Worm (Caenorhabditis elegans) whole organism, mixed stage, embryonic: ENCODE results near the gene ZK930.6.

Experiments
- M03D4.4 ChIP-seq: sonication (generic microtip); optimal IDR thresholded peaks from 2 replicates; lab custom pipeline; 2017; ENCODE audit warnings: mild to moderate bottlenecking, missing genetic modification characterization, missing compliant biosample characterization
- bed-3 ChIP-seq: fragments of 200-800 bp; sonication (Bioruptor generic); optimal IDR thresholded peaks from 3 replicates; lab custom pipeline; 2018; ENCODE audit warnings: mild to moderate bottlenecking, missing genetic modification characterization, moderate library complexity, missing compliant biosample characterization
- blmp-1 ChIP-seq: fragments of 150-350 bp; optimal IDR thresholded peaks from 2 replicates; lab custom pipeline; 2014; ENCODE audit warnings: missing biosample characterization, missing genetic modification characterization
- ceh-39 ChIP-seq: fragments of 150-350 bp; optimal IDR thresholded peaks from 2 replicates; lab custom pipeline; 2014; ENCODE audit warnings: missing biosample characterization, missing genetic modification characterization
- ceh-83 ChIP-seq: fragments of 200-800 bp; sonication (Bioruptor generic); optimal IDR thresholded peaks from 2 replicates; lab custom pipeline; 2018; ENCODE audit warnings: mild to moderate bottlenecking, missing genetic modification characterization, missing compliant biosample characterization
- ces-1 ChIP-seq: fragments of 150-350 bp; optimal IDR thresholded peaks from 2 replicates; lab custom pipeline; 2014; ENCODE audit warnings: missing biosample characterization, missing genetic modification reagents, missing genetic modification characterization
- drap-1 ChIP-seq: fragments of 200-800 bp; sonication (Bioruptor generic); optimal IDR thresholded peaks from 3 replicates; lab custom pipeline; 2018; ENCODE audit warnings: mild to moderate bottlenecking, missing genetic modification characterization, missing compliant biosample characterization
- elt-3 ChIP-seq: fragments of 150-350 bp; optimal IDR thresholded peaks from 2 replicates; lab custom pipeline; 2014; ENCODE audit warnings: missing biosample characterization, missing genetic modification characterization
- ham-2 ChIP-seq: fragments of 200-800 bp; sonication (Bioruptor generic); optimal IDR thresholded peaks from 2 replicates; lab custom pipeline; 2018; ENCODE audit warnings: mild to moderate bottlenecking, missing genetic modification characterization, missing compliant biosample characterization
- lin-13 ChIP-seq: fragments of 150-350 bp; optimal IDR thresholded peaks from 2 replicates; lab custom pipeline; 2014; ENCODE audit warnings: missing biosample characterization, missing genetic modification characterization
- lin-32 ChIP-seq: fragments of 200-800 bp; sonication (Bioruptor generic); optimal IDR thresholded peaks from 2 replicates; lab custom pipeline; 2018; ENCODE audit warnings: mild to moderate bottlenecking, missing genetic modification characterization, missing compliant biosample characterization
- mab-5 ChIP-seq: fragments of 150-350 bp; optimal IDR thresholded peaks from 2 replicates; lab custom pipeline; 2014; ENCODE audit warnings: missing biosample characterization, missing genetic modification characterization
- mep-1 ChIP-seq: fragments of 150-350 bp; optimal IDR thresholded peaks from 2 replicates; lab custom pipeline; 2017; ENCODE audit warnings: missing biosample characterization, missing genetic modification reagents, missing genetic modification characterization, inconsistent platforms
- nhr-12 ChIP-seq: fragments of 150-350 bp; optimal IDR thresholded peaks from 2 replicates; lab custom pipeline; 2014; ENCODE audit warnings: missing biosample characterization, missing genetic modification characterization
- nhr-2 ChIP-seq: fragments of 150-350 bp; optimal IDR thresholded peaks from 2 replicates; lab custom pipeline; 2014; ENCODE audit warnings: missing biosample characterization, missing genetic modification characterization
- nhr-237 ChIP-seq: fragments of 150-350 bp; optimal IDR thresholded peaks from 2 replicates; lab custom pipeline; 2014; ENCODE audit warnings: missing biosample characterization, missing genetic modification characterization
- nhr-28 ChIP-seq: fragments of 150-350 bp; optimal IDR thresholded peaks from 2 replicates; lab custom pipeline; 2014; ENCODE audit warnings: missing biosample characterization, missing genetic modification characterization
- nhr-76 ChIP-seq: sonication (generic microtip); optimal IDR thresholded peaks from 2 replicates; lab custom pipeline; 2017; ENCODE audit warnings: missing biosample characterization, missing genetic modification characterization
- snpc-4 ChIP-seq: fragments of 150-350 bp; optimal IDR thresholded peaks from 2 replicates; lab custom pipeline; 2014; ENCODE audit warnings: missing biosample characterization, missing genetic modification characterization
- sptf-1 ChIP-seq: sonication (generic microtip); optimal IDR thresholded peaks from 2 replicates; lab custom pipeline; 2017; ENCODE audit warnings: mild to moderate bottlenecking, missing genetic modification characterization, moderate library complexity, missing compliant biosample characterization
- unc-120 ChIP-seq: sonication (generic microtip); optimal IDR thresholded peaks from 2 replicates; lab custom pipeline; 2017; ENCODE audit warnings: missing genetic modification characterization, missing compliant biosample characterization; ENCODE audit not compliant: poor library complexity, severe bottlenecking
- unc-62 ChIP-seq: fragments of 150-350 bp; optimal IDR thresholded peaks from 2 replicates; lab custom pipeline; 2014; ENCODE audit warnings: missing biosample characterization, missing genetic modification reagents, missing genetic modification characterization
- zip-8 ChIP-seq: fragments of 150-350 bp; optimal IDR thresholded peaks from 2 replicates; lab custom pipeline; 2014; ENCODE audit warnings: missing biosample characterization, missing genetic modification characterization
- ztf-11 ChIP-seq: fragments of 150-350 bp; optimal IDR thresholded peaks from 2 replicates; lab custom pipeline; 2014; ENCODE audit warnings: missing biosample characterization, missing genetic modification characterization

Gene ZK930.6

DNA sequence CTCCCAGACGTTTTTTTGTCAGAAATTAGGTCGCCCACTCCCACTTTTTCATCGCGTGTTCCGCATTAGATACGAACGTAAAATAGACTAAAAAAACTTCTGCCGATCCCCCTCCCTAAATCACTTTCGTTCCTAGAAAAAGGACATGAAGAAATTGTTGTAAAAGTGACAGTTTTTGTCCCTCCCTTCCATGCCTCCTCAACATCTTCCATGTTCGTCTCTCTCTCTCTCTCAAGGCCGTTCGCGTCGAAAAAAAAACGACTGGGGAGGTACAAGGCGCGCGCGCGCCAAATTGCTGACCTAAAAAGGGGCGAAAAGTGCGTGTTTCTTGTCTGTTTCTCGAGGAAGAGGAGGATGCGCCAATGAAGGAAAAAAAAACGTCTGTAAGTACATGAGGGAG, 45.0 kb downstream of the ZK930.6 start:
- TF ChIP-seq zip-8 (tag; lab: Kevin White, UChicago) (no peak), mab-5 (tag; lab: Kevin White, UChicago) (no peak), blmp-1 (tag; lab: Kevin White, UChicago) (no peak), snpc-4 (tag; lab: Kevin White, UChicago) (no peak), lin-32 (GFP tag; lab: Kevin White, UChicago) (no peak), drap-1 (GFP tag; lab: Kevin White, UChicago) (no peak), unc-120 (no peak), ceh-39 (no peak), lin-13 (tag; lab: Kevin White, UChicago) (no peak), ztf-11 (tag; lab: Kevin White, UChicago) (no peak), elt-3 (tag; lab: Kevin White, UChicago) (no peak), nhr-12 (tag; lab: Kevin White, UChicago) (no peak), ces-1 (GFP tag; lab: Kevin White, UChicago) (no peak)

- TF ChIP-seq ceh-83 (GFP tag; lab: Kevin White, UChicago) = no peak
These were observed 46.4 kb downstream of the ZK930.6 start for ce11 chrII:11930132-11930531.

DNA sequence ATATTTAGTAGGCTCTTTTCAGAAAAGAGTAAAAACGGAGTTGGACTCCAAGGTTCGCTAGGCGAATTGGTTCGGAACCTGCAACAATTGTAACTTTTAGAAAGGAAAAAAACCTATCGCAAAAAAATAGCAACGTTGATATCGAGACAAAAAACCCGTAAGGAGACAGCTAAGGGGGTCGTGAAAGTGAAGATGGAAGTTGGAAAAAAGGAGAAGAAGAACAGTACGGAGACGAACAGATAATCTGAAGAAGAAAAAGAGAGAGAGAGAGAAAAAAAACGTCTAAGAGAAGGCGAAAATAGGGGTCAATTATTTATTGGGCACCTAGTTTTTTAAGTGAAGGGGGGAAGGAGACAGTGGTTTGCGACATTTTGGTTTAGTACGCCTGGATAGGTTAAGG, 51.5 kb downstream of the ZK930.6 start, which contains the start of gene lin-29:
Gene lin-29, minus strand, starts transcription at position 78 of the 400 bp plus-strand sequence.
- TF ChIP-seq nhr-12 (tag; lab: Kevin White, UChicago) (no peak), unc-120 (no peak), ham-2 (GFP tag; lab: Kevin White, UChicago) (no peak), nhr-76 (tag; lab: Kevin White, UChicago) (no peak), ces-1 (GFP tag; lab: Kevin White, UChicago) (no peak), nhr-28 (tag; lab: Kevin White, UChicago) (no peak), ceh-83 (GFP tag; lab: Kevin White, UChicago) (no peak), sptf-1 (tag; lab: Kevin White, UChicago) (no peak), mep-1 (tag; lab: Kevin White, UChicago) (no peak), snpc-4 (tag; lab: Kevin White, UChicago) (no peak), nhr-2 (tag; lab: Kevin White, UChicago) (no peak), ceh-39 (no peak), unc-62 (GFP tag; lab: Kevin White, UChicago) (no peak), mab-5 (tag; lab: Kevin White, UChicago) (no peak), nhr-237 (tag; lab: Kevin White, UChicago) (no peak), M03D4.4 (no peak), bed-3 (no peak)
